Worm (Caenorhabditis elegans) whole organism, L1 larva: ENCODE measurements around the gene nhr-149.
"Not testable (repeated sequence)": the region's sequence is repeated elsewhere in the genome, so short reads cannot be mapped to it uniquely, and the experiment has no call there.

Experiments used
- C04F5.9 ChIP-seq: sonication (generic microtip); optimal IDR thresholded peaks from 2 replicates; lab custom pipeline; 2016; ENCODE audit warnings: missing genetic modification characterization, missing compliant biosample characterization
- C16A3.4 ChIP-seq: fragments of 150-350 bp; optimal IDR thresholded peaks from 2 replicates; lab custom pipeline; 2014; ENCODE audit warnings: missing biosample characterization, missing genetic modification characterization
- C34B4.2 ChIP-seq: sonication (generic microtip); optimal IDR thresholded peaks from 2 replicates; lab custom pipeline; 2017; ENCODE audit warnings: mild to moderate bottlenecking, missing genetic modification characterization, missing compliant biosample characterization
- F16B12.6 ChIP-seq: fragments of 150-350 bp; optimal IDR thresholded peaks from 2 replicates; lab custom pipeline; 2014; ENCODE audit warnings: missing biosample characterization, missing genetic modification characterization
- ceh-8 ChIP-seq: fragments of 200-800 bp; sonication (Bioruptor generic); optimal IDR thresholded peaks from 2 replicates; lab custom pipeline; 2018; ENCODE audit warnings: mild to moderate bottlenecking, missing genetic modification characterization, moderate library complexity, missing compliant biosample characterization
- ceh-82 ChIP-seq, 3 experiments: fragments of 150-350 bp in 1 of 3; sonication (generic microtip) in 2 of 3; optimal IDR thresholded peaks; 2 replicates each; lab custom pipeline; 2014 to 2017; ENCODE audit warnings: missing biosample characterization in 3 of 3, missing genetic modification characterization in 3 of 3
- dpl-1 ChIP-seq, 3 experiments: fragments of 150-350 bp in 2 of 3; sonication (generic microtip) in 1 of 3; optimal IDR thresholded peaks; 2 replicates each; lab custom pipeline; 2014 to 2017; ENCODE audit warnings: missing biosample characterization in 3 of 3, missing genetic modification characterization in 3 of 3, missing genetic modification reagents in 3 of 3
- egl-13 ChIP-seq: sonication (generic microtip); optimal IDR thresholded peaks from 2 replicates; lab custom pipeline; 2016; ENCODE audit warnings: missing genotype, missing genetic modification reagents, missing genetic modification characterization, missing compliant biosample characterization
- elt-2 ChIP-seq: sonication (generic microtip); optimal IDR thresholded peaks from 2 replicates; lab custom pipeline; 2016; ENCODE audit warnings: missing genetic modification characterization, mild to moderate bottlenecking, inconsistent platforms, missing compliant biosample characterization, missing genetic modification reagents
- ets-5 ChIP-seq: fragments of 200-800 bp; sonication (Bioruptor generic); IDR thresholded peaks from 2 replicates; pipeline ENCODE4 v1.3.6; 2022; ENCODE audit warnings: missing genetic modification characterization, missing compliant biosample characterization
- fkh-8 ChIP-seq: sonication (generic microtip); optimal IDR thresholded peaks from 2 replicates; lab custom pipeline; 2016; ENCODE audit warnings: mild to moderate bottlenecking, missing genetic modification characterization, missing compliant biosample characterization
- fos-1 ChIP-seq: fragments of 150-350 bp; optimal IDR thresholded peaks from 2 replicates; lab custom pipeline; 2014; ENCODE audit warnings: missing biosample characterization, missing genetic modification characterization
- hlh-4 ChIP-seq: sonication (generic microtip); optimal IDR thresholded peaks from 2 replicates; lab custom pipeline; 2016; ENCODE audit warnings: mild to moderate bottlenecking, missing genetic modification characterization, missing compliant biosample characterization
- hpl-2 ChIP-seq: fragments of 150-350 bp; optimal IDR thresholded peaks from 2 replicates; lab custom pipeline; 2014; ENCODE audit warnings: missing biosample characterization, missing genetic modification reagents, missing genetic modification characterization
- lin-15B ChIP-seq: fragments of 150-350 bp; sonication (generic microtip); optimal IDR thresholded peaks from 3 replicates; lab custom pipeline; 2014; ENCODE audit warnings: missing biosample characterization, missing genetic modification characterization
- lin-39 ChIP-seq: fragments of 150-350 bp; optimal IDR thresholded peaks from 2 replicates; lab custom pipeline; 2014; ENCODE audit warnings: missing biosample characterization, missing genetic modification reagents, missing genetic modification characterization
- lir-3 ChIP-seq: sonication (generic microtip); optimal IDR thresholded peaks from 2 replicates; lab custom pipeline; 2016; ENCODE audit warnings: mild to moderate bottlenecking, missing genetic modification characterization, moderate library complexity, missing compliant biosample characterization; ENCODE audit not compliant: poor library complexity
- lsy-2 ChIP-seq, 2 experiments: fragments of 150-350 bp; optimal IDR thresholded peaks; 2 replicates each; lab custom pipeline; 2014; ENCODE audit warnings: missing biosample characterization in 2 of 2, missing genetic modification characterization in 2 of 2
- nhr-20 ChIP-seq: sonication (generic microtip); optimal IDR thresholded peaks from 2 replicates; lab custom pipeline; 2016; ENCODE audit warnings: mild to moderate bottlenecking, missing genetic modification characterization, missing compliant biosample characterization
- nhr-85 ChIP-seq: sonication (generic microtip); peaks from one replicate; lab custom pipeline; 2016; ENCODE audit warnings: missing genetic modification characterization, inconsistent platforms, missing compliant biosample characterization
- pax-3 ChIP-seq: fragments of 200-800 bp; sonication (Bioruptor generic); optimal IDR thresholded peaks from 2 replicates; lab custom pipeline; 2018; ENCODE audit warnings: mild to moderate bottlenecking, missing genetic modification characterization, moderate library complexity, missing compliant biosample characterization
- rnt-1 ChIP-seq: sonication (generic microtip); optimal IDR thresholded peaks from 2 replicates; lab custom pipeline; 2016; ENCODE audit warnings: mild to moderate bottlenecking, missing genetic modification characterization, moderate library complexity, missing compliant biosample characterization
- snpc-4 ChIP-seq: fragments of 150-350 bp; optimal IDR thresholded peaks from 2 replicates; lab custom pipeline; 2014; ENCODE audit warnings: missing biosample characterization, missing genetic modification characterization
- snu-23 ChIP-seq: sonication (generic microtip); optimal IDR thresholded peaks from 2 replicates; lab custom pipeline; 2016; ENCODE audit warnings: missing genetic modification characterization, missing compliant biosample characterization
- sox-4 ChIP-seq: sonication (generic microtip); optimal IDR thresholded peaks from 2 replicates; lab custom pipeline; 2016; ENCODE audit warnings: missing genetic modification characterization, missing compliant biosample characterization
- sptf-1 ChIP-seq: fragments of 150-350 bp; optimal IDR thresholded peaks from 2 replicates; lab custom pipeline; 2014; ENCODE audit warnings: missing biosample characterization, missing genetic modification characterization
- tbx-2 ChIP-seq: sonication (generic microtip); optimal IDR thresholded peaks from 2 replicates; lab custom pipeline; 2016; ENCODE audit warnings: missing genetic modification characterization, missing compliant biosample characterization
- unc-30 ChIP-seq: sonication (generic microtip); optimal IDR thresholded peaks from 2 replicates; lab custom pipeline; 2017; ENCODE audit warnings: missing biosample characterization, missing genetic modification characterization
- xbp-1 ChIP-seq: sonication (generic microtip); optimal IDR thresholded peaks from 2 replicates; lab custom pipeline; 2016; ENCODE audit warnings: missing genetic modification characterization, missing compliant biosample characterization
- zip-4 ChIP-seq: fragments of 200-800 bp; sonication (Bioruptor generic); optimal IDR thresholded peaks from 2 replicates; lab custom pipeline; 2018; ENCODE audit warnings: mild to moderate bottlenecking, missing genetic modification characterization, moderate library complexity, missing compliant biosample characterization
- ztf-11 ChIP-seq, 2 experiments: sonication (generic microtip); optimal IDR thresholded peaks; 2 replicates each; lab custom pipeline; 2016 to 2017; ENCODE audit warnings: missing genetic modification characterization in 2 of 2, missing biosample characterization in 1 of 2, missing compliant biosample characterization in 1 of 2
- ztf-4 ChIP-seq: fragments of 150-350 bp; optimal IDR thresholded peaks from 2 replicates; lab custom pipeline; 2014; ENCODE audit warnings: missing biosample characterization, missing genetic modification characterization

nhr-149 gene

ce11 chrV:7356684-7357083 lies 7.2 kb upstream of the nhr-149 start, which contains the start of gene C03G6.21:
TSS of gene C03G6.21 (minus strand) at chrV:7356784.
- no peak for TF ChIP-seq F16B12.6 (tag; lab: Kevin White, UChicago)
- TF ChIP-seq egl-13, result no peak
- no peak for TF ChIP-seq lir-3 (tag; lab: Kevin White, UChicago)
- no peak for TF ChIP-seq sptf-1 (tag; lab: Kevin White, UChicago)
- TF ChIP-seq C04F5.9 (tag; lab: Kevin White, UChicago), result no peak
- no peak for TF ChIP-seq zip-4 (GFP tag; lab: Kevin White, UChicago)
- no peak for TF ChIP-seq xbp-1 (tag; lab: Kevin White, UChicago)
- no peak for TF ChIP-seq nhr-20
- no peak for TF ChIP-seq fos-1 (tag; lab: Kevin White, UChicago)
- TF ChIP-seq hpl-2 (GFP tag; lab: Kevin White, UChicago), result no peak
- TF ChIP-seq ztf-11 (tag; optimal IDR thresholded peaks at IDR 0.05; lab: Kevin White, UChicago), result no peak
- no peak for TF ChIP-seq lin-39
- no peak for TF ChIP-seq ceh-82 (tag; optimal IDR thresholded peaks at IDR 0.05; lab: Kevin White, UChicago)
- TF ChIP-seq, all 84 proteins: peak for 0

ce11 chrV:7355464-7355863 lies 6.0 kb upstream of the nhr-149 start, which contains the start of gene tag-293:
TSS of gene tag-293 (minus strand) at chrV:7355564.
- TF ChIP-seq C34B4.2 (no peak), egl-13 (no peak), hpl-2 (GFP tag; lab: Kevin White, UChicago) (no peak), ets-5 (GFP tag; lab: Robert Waterston, UW) (no peak), zip-4 (GFP tag; lab: Kevin White, UChicago) (no peak), fos-1 (tag; lab: Kevin White, UChicago) (no peak)

ce11 chrV:7353602-7354001 lies 4.2 kb upstream of the nhr-149 start:
- TF ChIP-seq tbx-2 (tag; lab: Kevin White, UChicago) (no peak), snu-23 (GFP tag; lab: Kevin White, UChicago) (no peak), sox-4 (tag; lab: Kevin White, UChicago) (no peak), snpc-4 (tag; lab: Kevin White, UChicago) (no peak), F16B12.6 (tag; lab: Kevin White, UChicago) (no peak), unc-30 (tag; lab: Kevin White, UChicago) (no peak), hlh-4 (tag; lab: Kevin White, UChicago) (no peak), pax-3 (tag; lab: Kevin White, UChicago) (no peak), rnt-1 (tag; lab: Kevin White, UChicago) (no peak), ztf-4 (tag; lab: Kevin White, UChicago) (no peak), fkh-8 (tag; lab: Kevin White, UChicago) (no peak), ceh-82 (tag; optimal IDR thresholded peaks at IDR 0.05; lab: Kevin White, UChicago) (no peak), dpl-1 (GFP tag; optimal IDR thresholded peaks at IDR 0.05; lab: Kevin White, UChicago) (no peak), ztf-11 (tag; optimal IDR thresholded peaks at IDR 0.05; lab: Kevin White, UChicago) (no peak), lir-3 (tag; lab: Kevin White, UChicago) (no peak), xbp-1 (tag; lab: Kevin White, UChicago) (no peak)

ce11 chrV:7352186-7353053 lies 3.0 kb upstream of the nhr-149 start, which contains the start of the genes srh-231 and srh-275:
TSS of gene srh-231 (minus strand) at chrV:7352236.
TSS of gene srh-275 (plus strand) at chrV:7353003.
- TF ChIP-seq C16A3.4 (tag; lab: Kevin White, UChicago) (no peak), nhr-20 (no peak), ceh-8 (GFP tag; lab: Kevin White, UChicago) (no peak), lsy-2 (tag; optimal IDR thresholded peaks at IDR 0.05; lab: Kevin White, UChicago) (no peak), snu-23 (GFP tag; lab: Kevin White, UChicago) (no peak)

ce11 chrV:7345494-7345893 lies 3.9 kb downstream of the nhr-149 start, which contains the start of gene nhr-147:
TSS of gene nhr-147 (plus strand) at chrV:7345794.
- not testable (repeated sequence) for TF ChIP-seq elt-2, lin-15B, nhr-85 (tag; lab: Kevin White, UChicago)
